Worm (Caenorhabditis elegans) whole organism, early embryonic: ENCODE results near the gene Y55H10A.2.

Experiments used
- aly-1 ChIP-seq: sonication (generic microtip); optimal IDR thresholded peaks from 2 replicates; lab custom pipeline; 2016; ENCODE audit warnings: missing genetic modification characterization, missing compliant biosample characterization
- ama-1 ChIP-seq: fragments of 150-350 bp; optimal IDR thresholded peaks from 2 replicates; lab custom pipeline; 2014
- ceh-36 ChIP-seq: sonication (generic microtip); optimal IDR thresholded peaks from 2 replicates; lab custom pipeline; 2016; ENCODE audit warnings: missing genetic modification characterization, inconsistent platforms, missing compliant biosample characterization
- ets-7 ChIP-seq: sonication (generic microtip); optimal IDR thresholded peaks from 2 replicates; lab custom pipeline; 2016; ENCODE audit warnings: missing genotype, missing genetic modification characterization, missing compliant biosample characterization

- TF ChIP-seq aly-1 (no peak), ama-1 (lab: Kevin White, UChicago) (no peak), ets-7 (tag; lab: Kevin White, UChicago) (no peak), ceh-36 (tag; lab: Kevin White, UChicago) (no peak)
Observed at ce11 chrIV:3399015-3399722, 35.8 kb downstream of the Y55H10A.2 start, which contains the start of the genes dyf-3 and pdhb-1.
